Worm (Caenorhabditis elegans): ENCODE results near the gene Y39A3CL.7.
A peak's percentile ranks its signal among the peaks of the same experiment; 100 is the strongest.

The Y39A3CL.7 gene

DNA sequence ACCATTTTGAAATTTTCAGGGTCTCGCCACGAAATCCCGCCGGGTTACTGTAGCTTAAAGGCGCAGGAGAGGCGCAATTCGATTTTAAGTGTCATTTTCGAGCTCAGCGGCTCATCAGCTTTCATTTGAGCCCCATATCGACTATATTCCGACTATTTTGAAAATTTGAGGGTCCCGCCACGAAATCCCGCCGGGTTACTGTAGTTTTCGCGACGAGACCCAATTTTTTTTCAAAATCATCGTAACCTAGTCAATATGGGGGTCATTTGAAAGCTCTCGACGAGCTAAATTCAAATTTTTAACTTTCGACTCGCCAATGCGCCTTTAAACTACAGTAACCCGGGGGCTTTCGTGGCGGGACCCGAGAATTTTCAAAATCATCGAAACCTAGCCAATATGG is 52.5 kb downstream of the Y39A3CL.7 start:
- TF ChIP-seq sptf-1 (tag; optimal IDR thresholded peaks at IDR 0.05) (no peak), lsy-2 (tag; optimal IDR thresholded peaks at IDR 0.05) (peak; percentile 75)

DNA sequence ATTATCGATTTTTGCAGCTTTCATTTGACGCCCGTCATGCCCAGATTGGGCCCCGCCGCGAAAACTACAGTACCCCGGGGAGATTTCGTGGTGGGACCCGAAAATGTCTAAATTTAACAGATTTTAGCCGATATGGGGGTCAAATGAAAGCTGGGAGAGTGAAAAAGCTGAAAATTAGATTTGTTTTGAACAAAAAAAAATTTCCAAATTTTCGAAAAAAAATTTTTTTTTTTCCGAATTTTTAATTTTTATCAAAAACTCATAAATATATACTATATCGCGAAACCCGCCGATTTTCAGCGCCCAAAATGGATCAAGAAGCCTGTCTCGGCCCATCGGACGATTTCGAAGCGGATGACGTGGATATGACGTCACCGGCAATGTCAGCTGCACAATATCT is 53.3 kb downstream of the Y39A3CL.7 start, which contains the start of gene smi-1:
TSS of gene smi-1 (plus strand) at position 301 of the 400 bp plus-strand sequence.
- TF ChIP-seq ceh-83 (GFP tag; optimal IDR thresholded peaks at IDR 0.05), result peak; percentile 17
- TF ChIP-seq sptf-1 (tag; optimal IDR thresholded peaks at IDR 0.05), result no peak
- no peak for TF ChIP-seq sem-2 (GFP tag; optimal IDR thresholded peaks at IDR 0.05)
- TF ChIP-seq nhr-28 (tag; optimal IDR thresholded peaks at IDR 0.05), result no peak
- no peak for TF ChIP-seq nhr-12 (tag; optimal IDR thresholded peaks at IDR 0.05)
- TF ChIP-seq lsy-2 (tag; optimal IDR thresholded peaks at IDR 0.05), result no peak
- peak; percentile 39 for TF ChIP-seq zip-8 (tag; optimal IDR thresholded peaks at IDR 0.05)
- TF ChIP-seq mab-5 (tag; optimal IDR thresholded peaks at IDR 0.05), result no peak
- no peak for TF ChIP-seq ztf-11 (tag; optimal IDR thresholded peaks at IDR 0.05)

DNA sequence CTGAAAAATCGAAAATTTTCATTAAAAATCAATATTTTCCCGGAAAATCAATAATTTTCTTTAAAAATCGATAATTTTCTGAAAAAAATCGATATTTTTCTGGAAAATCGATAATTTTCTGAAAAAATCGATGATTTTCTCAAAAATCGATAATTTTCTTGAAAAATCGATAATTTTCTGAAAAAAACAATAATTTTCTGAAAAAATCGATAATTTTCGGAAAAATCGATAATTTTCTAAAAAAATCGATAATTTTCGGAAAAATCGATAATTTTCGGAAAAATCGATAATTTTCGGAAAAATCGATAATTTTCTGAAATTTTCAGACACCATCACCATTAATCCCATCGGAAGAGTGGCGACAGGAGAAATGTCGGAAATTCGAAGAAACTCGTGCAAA is 54.2 kb downstream of the Y39A3CL.7 start:
- TF ChIP-seq unc-39 (tag; optimal IDR thresholded peaks at IDR 0.05) (no peak), M03D4.4 (tag; optimal IDR thresholded peaks at IDR 0.05) (no peak), mep-1 (tag; optimal IDR thresholded peaks at IDR 0.05) (no peak), bed-3 (GFP tag; optimal IDR thresholded peaks at IDR 0.05) (no peak), hlh-1 (tag; optimal IDR thresholded peaks at IDR 0.05) (no peak), mls-2 (tag; optimal IDR thresholded peaks at IDR 0.05) (no peak), mab-5 (tag; optimal IDR thresholded peaks at IDR 0.05) (no peak), ces-1 (GFP tag; optimal IDR thresholded peaks at IDR 0.05) (no peak)

DNA sequence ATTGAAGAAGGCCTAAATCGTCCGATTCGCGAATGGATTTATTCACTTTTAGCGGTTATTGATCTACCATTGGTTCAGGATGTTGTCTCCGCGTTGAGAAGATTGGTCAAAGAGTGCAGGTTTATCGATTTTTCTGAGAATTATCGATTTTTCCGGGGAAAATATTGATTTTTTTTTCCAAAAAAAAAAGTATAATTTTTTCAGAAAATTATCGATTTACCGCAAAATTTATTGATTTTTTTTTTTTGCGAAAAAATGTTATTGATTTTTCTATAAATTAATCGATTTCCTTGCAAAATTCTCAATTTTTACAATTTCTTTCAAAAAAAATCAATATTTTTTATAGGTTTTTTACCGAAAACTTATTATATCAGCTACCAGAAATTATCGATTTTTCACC is 55.5 kb downstream of the Y39A3CL.7 start:
- no peak for TF ChIP-seq ceh-43 (GFP tag; optimal IDR thresholded peaks at IDR 0.05)
- TF ChIP-seq mep-1 (tag; optimal IDR thresholded peaks at IDR 0.05), result no peak
- TF ChIP-seq nhr-28 (tag; optimal IDR thresholded peaks at IDR 0.05), result no peak
- TF ChIP-seq nhr-237 (tag; optimal IDR thresholded peaks at IDR 0.05), result no peak
- no peak for TF ChIP-seq hlh-1 (tag; optimal IDR thresholded peaks at IDR 0.05)
- no peak for TF ChIP-seq unc-62 (GFP tag; optimal IDR thresholded peaks at IDR 0.05)
- TF ChIP-seq nhr-2 (tag; optimal IDR thresholded peaks at IDR 0.05), result no peak
- no peak for TF ChIP-seq lsy-2 (tag; optimal IDR thresholded peaks at IDR 0.05)
- TF ChIP-seq ces-1 (GFP tag; optimal IDR thresholded peaks at IDR 0.05), result no peak
- no peak for TF ChIP-seq ceh-39 (tag; optimal IDR thresholded peaks at IDR 0.05)
- no peak for TF ChIP-seq sem-2 (GFP tag; optimal IDR thresholded peaks at IDR 0.05)
- no peak for TF ChIP-seq zip-8 (tag; optimal IDR thresholded peaks at IDR 0.05)
- no peak for TF ChIP-seq ceh-83 (GFP tag; optimal IDR thresholded peaks at IDR 0.05)
- TF ChIP-seq elt-1 (tag; optimal IDR thresholded peaks at IDR 0.05; ENCODE audit: borderline replicate concordance, insufficient read depth), result no peak
- no peak for TF ChIP-seq flh-1 (GFP tag; optimal IDR thresholded peaks at IDR 0.05)

DNA sequence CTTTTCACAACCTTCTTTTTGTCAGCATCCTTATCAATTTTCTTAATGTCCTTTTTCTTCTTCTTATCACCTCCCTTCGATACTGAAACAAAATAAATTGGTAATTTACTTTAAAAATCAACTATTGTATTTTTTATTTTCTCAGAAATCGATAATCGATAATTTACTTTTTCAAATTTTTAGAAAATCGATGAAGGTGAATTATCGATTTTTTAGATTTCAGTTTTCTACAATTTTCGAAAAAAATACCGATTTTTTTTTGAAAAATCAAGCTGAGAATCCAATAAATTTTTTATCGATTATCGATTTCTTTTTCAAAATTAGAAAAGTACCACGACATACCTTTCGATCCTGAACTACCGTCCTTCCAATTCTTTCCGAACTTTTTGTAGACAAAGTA is 58.0 kb downstream of the Y39A3CL.7 start:
- TF ChIP-seq lin-32 (GFP tag; optimal IDR thresholded peaks at IDR 0.05), result no peak

Measured in whole organism, mixed stage, embryonic.